Worm (Caenorhabditis elegans) whole organism, L2 larva: ENCODE results near the gene cyp-35B2.

ENCODE experiments used
- C34F6.9 ChIP-seq: fragments of 150-350 bp; optimal IDR thresholded peaks from 2 replicates; lab custom pipeline; 2014; ENCODE audit warnings: missing biosample characterization, missing genetic modification characterization
- R02D3.7 ChIP-seq: fragments of 150-350 bp; optimal IDR thresholded peaks from 2 replicates; lab custom pipeline; 2014; ENCODE audit warnings: missing biosample characterization, missing genetic modification characterization
- alr-1 ChIP-seq: fragments of 150-350 bp; optimal IDR thresholded peaks from 2 replicates; lab custom pipeline; 2014; ENCODE audit warnings: missing biosample characterization, missing genetic modification characterization
- aly-2 ChIP-seq: fragments of 150-350 bp; optimal IDR thresholded peaks from 2 replicates; lab custom pipeline; 2014; ENCODE audit warnings: missing biosample characterization, missing genetic modification characterization
- ama-1 ChIP-seq: fragments of 150-350 bp; optimal IDR thresholded peaks from 2 replicates; lab custom pipeline; 2018; ENCODE audit warnings: inconsistent platforms
- blmp-1 ChIP-seq: sonication (generic microtip); optimal IDR thresholded peaks from 2 replicates; lab custom pipeline; 2017; ENCODE audit warnings: missing genetic modification characterization, mild to moderate bottlenecking, missing compliant biosample characterization, antibody characterized with exemption, moderate library complexity; ENCODE audit not compliant: insufficient read depth
- ceh-82 ChIP-seq: fragments of 150-350 bp; optimal IDR thresholded peaks from 2 replicates; lab custom pipeline; 2014; ENCODE audit warnings: missing biosample characterization, missing genetic modification characterization
- crh-2 ChIP-seq: sonication (generic microtip); optimal IDR thresholded peaks from 2 replicates; lab custom pipeline; 2017; ENCODE audit warnings: missing biosample characterization, missing genetic modification characterization
- dmd-4 ChIP-seq: sonication (generic microtip); optimal IDR thresholded peaks from 2 replicates; lab custom pipeline; 2017; ENCODE audit warnings: missing biosample characterization, missing genetic modification characterization
- egl-27 ChIP-seq: sonication (generic microtip); optimal IDR thresholded peaks from 3 replicates; lab custom pipeline; 2017; ENCODE audit warnings: missing biosample characterization, missing genetic modification reagents, missing genetic modification characterization
- elt-1 ChIP-seq: fragments of 150-350 bp; optimal IDR thresholded peaks from 2 replicates; lab custom pipeline; 2014; ENCODE audit warnings: missing biosample characterization, missing genetic modification characterization
- elt-3 ChIP-seq: sonication (generic microtip); optimal IDR thresholded peaks from 2 replicates; lab custom pipeline; 2017; ENCODE audit warnings: missing biosample characterization, missing genetic modification characterization
- fos-1 ChIP-seq: fragments of 150-350 bp; optimal IDR thresholded peaks from 2 replicates; lab custom pipeline; 2014; ENCODE audit warnings: missing biosample characterization, missing genetic modification characterization
- gmeb-1 ChIP-seq: fragments of 150-350 bp; optimal IDR thresholded peaks from 2 replicates; lab custom pipeline; 2014; ENCODE audit warnings: missing biosample characterization, missing genetic modification characterization
- lin-11 ChIP-seq: fragments of 150-350 bp; sonication (generic microtip); optimal IDR thresholded peaks from 2 replicates; lab custom pipeline; 2014; ENCODE audit warnings: missing biosample characterization, missing genetic modification characterization, inconsistent platforms, mixed read lengths
- lin-13 ChIP-seq: fragments of 150-350 bp; optimal IDR thresholded peaks from 2 replicates; lab custom pipeline; 2014; ENCODE audit warnings: missing biosample characterization, missing genetic modification reagents, missing genetic modification characterization
- lin-39 ChIP-seq: fragments of 150-350 bp; optimal IDR thresholded peaks from 2 replicates; lab custom pipeline; 2014; ENCODE audit warnings: missing biosample characterization, missing genetic modification reagents, missing genetic modification characterization
- mbf-1 ChIP-seq: sonication (generic microtip); optimal IDR thresholded peaks from 2 replicates; lab custom pipeline; 2017; ENCODE audit warnings: missing biosample characterization, missing genetic modification characterization
- mdl-1 ChIP-seq, 2 experiments: fragments of 150-350 bp in 1 of 2; sonication (generic microtip) in 1 of 2; optimal IDR thresholded peaks; 2 replicates each; lab custom pipeline; 2017; ENCODE audit warnings: missing biosample characterization in 2 of 2, missing genetic modification characterization in 2 of 2
- nhr-10 ChIP-seq: sonication (generic microtip); optimal IDR thresholded peaks from 2 replicates; lab custom pipeline; 2017; ENCODE audit warnings: missing biosample characterization, missing genetic modification characterization
- nhr-11 ChIP-seq: fragments of 150-350 bp; optimal IDR thresholded peaks from 2 replicates; lab custom pipeline; 2014; ENCODE audit warnings: missing biosample characterization, missing genetic modification characterization
- nhr-12 ChIP-seq: fragments of 150-350 bp; optimal IDR thresholded peaks from 2 replicates; lab custom pipeline; 2014; ENCODE audit warnings: missing biosample characterization, missing genetic modification characterization
- nhr-129 ChIP-seq: fragments of 150-350 bp; optimal IDR thresholded peaks from 2 replicates; lab custom pipeline; 2014; ENCODE audit warnings: missing biosample characterization, missing genetic modification characterization
- nhr-21 ChIP-seq: fragments of 150-350 bp; optimal IDR thresholded peaks from 2 replicates; lab custom pipeline; 2014; ENCODE audit warnings: missing biosample characterization, missing genetic modification characterization
- nhr-23 ChIP-seq: fragments of 150-350 bp; optimal IDR thresholded peaks from 2 replicates; lab custom pipeline; 2014; ENCODE audit warnings: missing biosample characterization, missing genetic modification reagents, missing genetic modification characterization
- nhr-237 ChIP-seq: fragments of 150-350 bp; optimal IDR thresholded peaks from 2 replicates; lab custom pipeline; 2014; ENCODE audit warnings: missing biosample characterization, missing genetic modification characterization
- nhr-25 ChIP-seq: fragments of 150-350 bp; sonication (generic microtip); optimal IDR thresholded peaks from 3 replicates; lab custom pipeline; 2014; ENCODE audit warnings: missing biosample characterization, missing genetic modification characterization
- nhr-6 ChIP-seq: fragments of 150-350 bp; optimal IDR thresholded peaks from 2 replicates; lab custom pipeline; 2014; ENCODE audit warnings: missing biosample characterization, missing genetic modification characterization
- nhr-77 ChIP-seq: fragments of 150-350 bp; optimal IDR thresholded peaks from 2 replicates; lab custom pipeline; 2014; ENCODE audit warnings: missing biosample characterization, missing genetic modification characterization
- sem-4 ChIP-seq: fragments of 150-350 bp; optimal IDR thresholded peaks from 2 replicates; lab custom pipeline; 2014; ENCODE audit warnings: missing biosample characterization, missing genetic modification reagents, missing genetic modification characterization
- skn-1 ChIP-seq: sonication (generic microtip); optimal IDR thresholded peaks from 2 replicates; lab custom pipeline; 2017; ENCODE audit warnings: missing biosample characterization, missing genetic modification characterization
- sma-3 ChIP-seq: sonication (generic microtip); optimal IDR thresholded peaks from 2 replicates; lab custom pipeline; 2016; ENCODE audit warnings: missing genetic modification reagents, missing genetic modification characterization, missing compliant biosample characterization
- unc-39 ChIP-seq: fragments of 150-350 bp; optimal IDR thresholded peaks from 2 replicates; lab custom pipeline; 2014; ENCODE audit warnings: missing biosample characterization, missing genetic modification characterization
- unc-55 ChIP-seq: fragments of 150-350 bp; sonication (generic microtip); optimal IDR thresholded peaks from 3 replicates; lab custom pipeline; 2014; ENCODE audit warnings: missing biosample characterization, missing genetic modification reagents, missing genetic modification characterization
- unc-62 ChIP-seq: fragments of 150-350 bp; optimal IDR thresholded peaks from 2 replicates; lab custom pipeline; 2014; ENCODE audit warnings: missing biosample characterization, missing genetic modification reagents, missing genetic modification characterization
- zag-1 ChIP-seq: fragments of 150-350 bp; optimal IDR thresholded peaks from 2 replicates; lab custom pipeline; 2014; ENCODE audit warnings: missing biosample characterization, missing genetic modification characterization
- ztf-11 ChIP-seq: sonication (generic microtip); optimal IDR thresholded peaks from 2 replicates; lab custom pipeline; 2017; ENCODE audit warnings: missing biosample characterization, missing genetic modification characterization
- ztf-4 ChIP-seq: fragments of 150-350 bp; optimal IDR thresholded peaks from 2 replicates; lab custom pipeline; 2014; ENCODE audit warnings: missing biosample characterization, missing genetic modification characterization

cyp-35B2 gene

DNA sequence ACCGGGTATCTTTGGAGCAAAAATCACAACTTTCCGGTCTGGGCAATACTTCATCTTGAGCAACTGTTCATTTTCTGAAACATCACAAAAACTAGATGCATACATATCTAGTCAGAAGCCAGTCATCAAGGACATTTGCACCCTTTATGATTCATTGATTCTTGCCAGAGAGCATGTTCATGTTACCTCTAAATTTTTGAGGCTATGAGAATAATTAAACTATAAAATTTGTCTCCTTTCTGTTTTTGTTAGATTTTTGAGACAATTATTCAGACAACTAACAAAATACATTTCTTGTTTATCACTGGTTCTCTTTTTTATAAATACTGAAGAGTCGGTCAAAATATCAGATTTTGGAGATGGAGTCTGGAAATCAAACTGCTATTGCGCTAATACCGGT lies 25.5 kb upstream of the cyp-35B2 start, which contains the start of gene srx-67:
srx-67 (plus strand) TSS at position 301 of the 400 bp plus-strand sequence.
- TF ChIP-seq unc-55, result no peak
- TF ChIP-seq skn-1, result no peak
- no peak for TF ChIP-seq sma-3 (GFP tag; lab: Kevin White, UChicago)
- TF ChIP-seq lin-11, result no peak
- TF ChIP-seq ceh-82, result no peak
- TF ChIP-seq egl-27 (tag; lab: Kevin White, UChicago), result no peak
- no peak for TF ChIP-seq lin-13
- no peak for TF ChIP-seq dmd-4 (tag; lab: Kevin White, UChicago)
- no peak for TF ChIP-seq nhr-23
- TF ChIP-seq nhr-6 (tag; lab: Kevin White, UChicago), result no peak
- TF ChIP-seq zag-1 (tag; lab: Kevin White, UChicago), result no peak
- TF ChIP-seq nhr-21 (tag; lab: Kevin White, UChicago), result no peak
- no peak for TF ChIP-seq mbf-1 (tag; lab: Kevin White, UChicago)
- no peak for TF ChIP-seq elt-1 (tag; lab: Kevin White, UChicago)
- no peak for TF ChIP-seq alr-1
- no peak for TF ChIP-seq sem-4 (tag; lab: Kevin White, UChicago)

DNA sequence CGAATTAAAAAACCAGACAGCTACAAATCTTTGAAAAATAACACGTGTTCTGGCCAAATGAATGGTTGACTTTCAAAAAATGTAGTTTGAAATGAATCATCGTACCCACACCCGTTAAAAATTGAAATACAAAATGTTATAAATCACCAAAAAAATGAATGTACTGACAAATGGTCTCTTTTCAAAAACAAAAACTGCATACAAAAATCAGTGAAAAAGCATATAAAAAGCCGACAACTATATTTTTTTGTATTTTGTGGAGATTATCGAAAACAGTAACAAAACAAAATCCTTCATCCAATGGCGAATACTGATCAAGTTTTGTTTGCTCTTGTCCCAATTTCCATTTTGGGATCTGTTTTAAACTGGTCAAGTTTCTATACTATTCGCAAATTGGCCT lies 22.7 kb upstream of the cyp-35B2 start, which contains the start of gene srx-66:
srx-66 (plus strand) TSS at position 301 of the 400 bp plus-strand sequence.
- TF ChIP-seq lin-39, result no peak
- no peak for TF ChIP-seq elt-1 (tag; lab: Kevin White, UChicago)
- no peak for TF ChIP-seq C34F6.9 (tag; lab: Kevin White, UChicago)
- no peak for TF ChIP-seq nhr-12 (tag; lab: Kevin White, UChicago)
- TF ChIP-seq fos-1 (tag; lab: Kevin White, UChicago), result no peak
- no peak for TF ChIP-seq nhr-25 (tag; lab: Kevin White, UChicago)
- TF ChIP-seq ceh-82, result no peak
- TF ChIP-seq blmp-1 (tag; lab: Kevin White, UChicago), result no peak
- TF ChIP-seq lin-13, result no peak
- no peak for TF ChIP-seq egl-27 (tag; lab: Kevin White, UChicago)
- no peak for TF ChIP-seq unc-62 (GFP tag; lab: Kevin White, UChicago)
- TF ChIP-seq ama-1 (lab: Kevin White, UChicago), result no peak
- TF ChIP-seq gmeb-1 (tag; lab: Kevin White, UChicago), result no peak
- no peak for TF ChIP-seq nhr-237 (tag; lab: Kevin White, UChicago)
- TF ChIP-seq sem-4 (tag; lab: Kevin White, UChicago), result no peak
- TF ChIP-seq crh-2 (tag; lab: Kevin White, UChicago), result no peak
- TF ChIP-seq aly-2 (tag; lab: Kevin White, UChicago), result no peak
- no peak for TF ChIP-seq nhr-6 (tag; lab: Kevin White, UChicago)

DNA sequence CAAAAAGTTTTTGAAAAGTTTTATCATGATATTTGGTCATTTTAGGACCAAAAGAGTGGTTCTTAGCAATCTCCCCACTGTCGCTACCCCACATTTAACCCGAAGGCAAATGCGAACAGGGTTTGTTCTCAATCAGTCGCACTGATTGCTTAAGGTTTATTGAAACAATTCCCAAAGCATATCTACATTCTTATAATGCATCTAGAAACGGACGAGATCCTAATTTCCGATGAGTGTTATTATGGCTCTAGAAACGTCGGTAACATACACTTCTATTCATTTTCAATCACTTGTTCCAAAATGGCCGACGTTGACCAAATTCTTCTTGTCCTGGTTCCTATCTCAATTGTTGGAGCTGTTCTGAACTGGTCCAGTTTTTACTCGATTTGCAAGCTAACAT lies 20.3 kb upstream of the cyp-35B2 start, which contains the start of gene srx-65:
srx-65 (plus strand) TSS at position 301 of the 400 bp plus-strand sequence.
- no peak for TF ChIP-seq R02D3.7 (tag; lab: Kevin White, UChicago)
- no peak for TF ChIP-seq nhr-11
- TF ChIP-seq mdl-1 (tag; optimal IDR thresholded peaks at IDR 0.05; lab: Kevin White, UChicago), result no peak
- no peak for TF ChIP-seq unc-62 (GFP tag; lab: Kevin White, UChicago)

DNA sequence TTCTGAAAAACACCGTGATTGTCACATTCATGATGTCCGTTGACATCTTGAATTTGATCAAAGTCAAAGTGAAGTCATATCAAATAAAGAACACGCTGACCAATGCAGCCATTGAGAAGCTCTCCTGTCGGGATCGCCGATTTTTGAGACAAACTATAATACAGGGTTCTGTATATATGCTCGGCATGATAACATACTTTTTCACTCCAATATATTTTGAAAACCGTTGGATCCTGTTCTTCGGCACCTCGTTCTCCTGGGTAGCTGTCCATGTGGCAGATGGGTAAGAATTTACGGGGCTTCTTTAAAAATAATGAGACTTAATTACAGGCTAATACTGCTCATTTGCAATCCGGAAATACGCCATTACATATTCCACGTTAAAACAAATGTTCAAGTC lies 19.4 kb upstream of the cyp-35B2 start:
- no peak for TF ChIP-seq dmd-4 (tag; lab: Kevin White, UChicago)
- TF ChIP-seq unc-62 (GFP tag; lab: Kevin White, UChicago), result no peak
- no peak for TF ChIP-seq elt-3 (tag; lab: Kevin White, UChicago)
- TF ChIP-seq sem-4 (tag; lab: Kevin White, UChicago), result no peak
- TF ChIP-seq fos-1 (tag; lab: Kevin White, UChicago), result no peak
- TF ChIP-seq nhr-129 (tag; lab: Kevin White, UChicago), result no peak
- no peak for TF ChIP-seq mbf-1 (tag; lab: Kevin White, UChicago)
- no peak for TF ChIP-seq zag-1 (tag; lab: Kevin White, UChicago)
- TF ChIP-seq ztf-11 (tag; lab: Kevin White, UChicago), result no peak
- no peak for TF ChIP-seq nhr-12 (tag; lab: Kevin White, UChicago)
- no peak for TF ChIP-seq nhr-77
- no peak for TF ChIP-seq ztf-4
- no peak for TF ChIP-seq nhr-10 (tag; lab: Kevin White, UChicago)
- TF ChIP-seq nhr-21 (tag; lab: Kevin White, UChicago), result no peak
- TF ChIP-seq gmeb-1 (tag; lab: Kevin White, UChicago), result no peak
- TF ChIP-seq unc-39 (tag; lab: Kevin White, UChicago), result no peak
- TF ChIP-seq C34F6.9 (tag; lab: Kevin White, UChicago), result no peak
- no peak for TF ChIP-seq aly-2 (tag; lab: Kevin White, UChicago)
- TF ChIP-seq nhr-23, result no peak
- no peak for TF ChIP-seq lin-39
